Worm (Caenorhabditis elegans) whole organism, L3 larva: Measurements from ENCODE around the gene him-18.

Source experiments
- R02D3.7 ChIP-seq: fragments of 150-350 bp; optimal IDR thresholded peaks from 2 replicates; lab custom pipeline; 2014; ENCODE audit warnings: missing biosample characterization, missing genetic modification characterization
- ZK546.5 ChIP-seq: sonication (generic microtip); optimal IDR thresholded peaks from 2 replicates; lab custom pipeline; 2017; ENCODE audit warnings: missing biosample characterization, missing genetic modification characterization
- aly-2 ChIP-seq: fragments of 150-350 bp; optimal IDR thresholded peaks from 2 replicates; lab custom pipeline; 2014; ENCODE audit warnings: missing biosample characterization, missing genetic modification characterization
- ama-1 ChIP-seq: fragments of 150-350 bp; optimal IDR thresholded peaks from 2 replicates; lab custom pipeline; 2018
- ceh-16 ChIP-seq: sonication (generic microtip); optimal IDR thresholded peaks from 2 replicates; lab custom pipeline; 2017; ENCODE audit warnings: missing biosample characterization, missing genetic modification characterization
- ceh-28 ChIP-seq: fragments of 150-350 bp; optimal IDR thresholded peaks from 2 replicates; lab custom pipeline; 2014; ENCODE audit warnings: missing biosample characterization, missing genetic modification reagents, missing genetic modification characterization
- ceh-82 ChIP-seq: fragments of 150-350 bp; optimal IDR thresholded peaks from 2 replicates; lab custom pipeline; 2014; ENCODE audit warnings: missing biosample characterization, missing genetic modification characterization
- ceh-9 ChIP-seq: sonication (generic microtip); optimal IDR thresholded peaks from 2 replicates; lab custom pipeline; 2018; ENCODE audit warnings: missing biosample characterization, missing genetic modification characterization
- daf-12 ChIP-seq: fragments of 150-350 bp; optimal IDR thresholded peaks from 2 replicates; lab custom pipeline; 2014; ENCODE audit warnings: missing biosample characterization, missing genetic modification reagents, missing genetic modification characterization
- egl-27 ChIP-seq: sonication (generic microtip); optimal IDR thresholded peaks from 4 replicates; lab custom pipeline; 2017; ENCODE audit warnings: missing biosample characterization, missing genetic modification reagents, missing genetic modification characterization
- egl-5 ChIP-seq: fragments of 150-350 bp; optimal IDR thresholded peaks from 2 replicates; lab custom pipeline; 2017; ENCODE audit warnings: missing biosample characterization, missing genetic modification reagents, missing genetic modification characterization, inconsistent platforms
- elt-1 ChIP-seq: fragments of 150-350 bp; optimal IDR thresholded peaks from 2 replicates; lab custom pipeline; 2014; ENCODE audit warnings: missing biosample characterization, missing genetic modification characterization
- elt-2 ChIP-seq: sonication (generic microtip); optimal IDR thresholded peaks from 2 replicates; lab custom pipeline; 2016; ENCODE audit warnings: missing genetic modification reagents, mild to moderate bottlenecking, missing genetic modification characterization, missing compliant biosample characterization
- elt-3 ChIP-seq, 3 experiments: fragments of 150-350 bp in 1 of 3; sonication (generic microtip) in 2 of 3; optimal IDR thresholded peaks; 2 replicates in 2 of 3; 4 replicates in 1 of 3; lab custom pipeline; 2014 to 2017; ENCODE audit warnings: missing biosample characterization in 3 of 3, missing genetic modification characterization in 3 of 3
- eor-1 ChIP-seq, 2 experiments: fragments of 150-350 bp; optimal IDR thresholded peaks; 2 replicates each; lab custom pipeline; 2014 to 2018; ENCODE audit warnings: missing biosample characterization in 2 of 2, missing genetic modification characterization in 2 of 2
- fkh-10 ChIP-seq: sonication (generic microtip); optimal IDR thresholded peaks from 2 replicates; lab custom pipeline; 2017; ENCODE audit warnings: missing biosample characterization, missing genetic modification reagents, missing genetic modification characterization
- fkh-2 ChIP-seq: fragments of 150-350 bp; optimal IDR thresholded peaks from 2 replicates; lab custom pipeline; 2014; ENCODE audit warnings: missing biosample characterization, missing genetic modification reagents, missing genetic modification characterization
- fos-1 ChIP-seq: fragments of 150-350 bp; optimal IDR thresholded peaks from 2 replicates; lab custom pipeline; 2014; ENCODE audit warnings: missing biosample characterization, missing genetic modification characterization
- hmg-11 ChIP-seq: sonication (generic microtip); optimal IDR thresholded peaks from 2 replicates; lab custom pipeline; 2016; ENCODE audit warnings: missing genetic modification characterization, missing compliant biosample characterization
- jun-1 ChIP-seq: fragments of 150-350 bp; optimal IDR thresholded peaks from 2 replicates; lab custom pipeline; 2014; ENCODE audit warnings: missing biosample characterization, missing genetic modification reagents, missing genetic modification characterization
- lin-15B ChIP-seq: fragments of 150-350 bp; optimal IDR thresholded peaks from 2 replicates; lab custom pipeline; 2014; ENCODE audit warnings: missing biosample characterization, missing genetic modification characterization
- lin-39 ChIP-seq: fragments of 150-350 bp; optimal IDR thresholded peaks from 2 replicates; lab custom pipeline; 2018; ENCODE audit warnings: missing biosample characterization, missing genetic modification reagents, missing genetic modification characterization
- lsy-12 ChIP-seq: sonication (generic microtip); optimal IDR thresholded peaks from 2 replicates; lab custom pipeline; 2016; ENCODE audit warnings: mild to moderate bottlenecking, missing genetic modification characterization, missing compliant biosample characterization
- mdl-1 ChIP-seq: fragments of 150-350 bp; optimal IDR thresholded peaks from 2 replicates; lab custom pipeline; 2014; ENCODE audit warnings: missing biosample characterization, missing genetic modification characterization
- mml-1 ChIP-seq: fragments of 150-350 bp; sonication (generic microtip); optimal IDR thresholded peaks from 3 replicates; lab custom pipeline; 2014; ENCODE audit warnings: missing biosample characterization, missing genetic modification characterization
- nfya-1 ChIP-seq: sonication (generic microtip); optimal IDR thresholded peaks from 2 replicates; lab custom pipeline; 2017; ENCODE audit warnings: missing genetic modification characterization, mild to moderate bottlenecking, missing compliant biosample characterization, antibody characterized with exemption, moderate library complexity; ENCODE audit not compliant: insufficient read depth
- nhr-11 ChIP-seq: fragments of 150-350 bp; optimal IDR thresholded peaks from 2 replicates; lab custom pipeline; 2014; ENCODE audit warnings: missing biosample characterization, missing genetic modification characterization
- nhr-12 ChIP-seq: fragments of 150-350 bp; optimal IDR thresholded peaks from 2 replicates; lab custom pipeline; 2014; ENCODE audit warnings: missing biosample characterization, missing genetic modification characterization
- nhr-23 ChIP-seq: fragments of 150-350 bp; optimal IDR thresholded peaks from 2 replicates; lab custom pipeline; 2014; ENCODE audit warnings: missing biosample characterization, missing genetic modification reagents, missing genetic modification characterization
- nhr-237 ChIP-seq: fragments of 150-350 bp; optimal IDR thresholded peaks from 2 replicates; lab custom pipeline; 2014; ENCODE audit warnings: missing biosample characterization, missing genetic modification characterization
- nhr-25 ChIP-seq: sonication (generic microtip); optimal IDR thresholded peaks from 2 replicates; lab custom pipeline; 2017; ENCODE audit warnings: missing biosample characterization, missing genetic modification characterization
- nhr-28 ChIP-seq: fragments of 150-350 bp; optimal IDR thresholded peaks from 2 replicates; lab custom pipeline; 2014; ENCODE audit warnings: missing biosample characterization, missing genetic modification characterization
- nhr-43 ChIP-seq: sonication (generic microtip); optimal IDR thresholded peaks from 2 replicates; lab custom pipeline; 2016; ENCODE audit warnings: mild to moderate bottlenecking, missing genetic modification characterization, missing compliant biosample characterization; ENCODE audit not compliant: poor library complexity, severe bottlenecking
- nhr-67 ChIP-seq: fragments of 150-350 bp; optimal IDR thresholded peaks from 2 replicates; lab custom pipeline; 2014; ENCODE audit warnings: missing biosample characterization, missing genetic modification characterization
- nhr-76 ChIP-seq: fragments of 150-350 bp; sonication (generic microtip); optimal IDR thresholded peaks from 5 replicates; lab custom pipeline; 2014; ENCODE audit warnings: missing biosample characterization, missing genetic modification characterization
- nhr-77 ChIP-seq: fragments of 150-350 bp; optimal IDR thresholded peaks from 2 replicates; lab custom pipeline; 2014; ENCODE audit warnings: missing biosample characterization, missing genetic modification characterization
- pha-4 ChIP-seq: fragments of 150-350 bp; optimal IDR thresholded peaks from 2 replicates; lab custom pipeline; 2014; ENCODE audit warnings: missing biosample characterization, missing genetic modification reagents, missing genetic modification characterization
- pqm-1 ChIP-seq: fragments of 150-350 bp; optimal IDR thresholded peaks from 2 replicates; lab custom pipeline; 2017; ENCODE audit warnings: missing biosample characterization, missing genetic modification characterization, inconsistent platforms
- sea-2 ChIP-seq: fragments of 150-350 bp; sonication (generic microtip); optimal IDR thresholded peaks from 4 replicates; lab custom pipeline; 2014; ENCODE audit warnings: missing biosample characterization, missing genetic modification reagents, missing genetic modification characterization
- skn-1 ChIP-seq: fragments of 150-350 bp; optimal IDR thresholded peaks from 2 replicates; lab custom pipeline; 2014; ENCODE audit warnings: missing biosample characterization, missing genetic modification characterization
- snpc-4 ChIP-seq: fragments of 150-350 bp; optimal IDR thresholded peaks from 2 replicates; lab custom pipeline; 2014; ENCODE audit warnings: missing biosample characterization, missing genetic modification characterization
- tbx-2 ChIP-seq: sonication (generic microtip); optimal IDR thresholded peaks from 2 replicates; lab custom pipeline; 2016; ENCODE audit warnings: mild to moderate bottlenecking, missing genetic modification characterization, missing compliant biosample characterization
- unc-39 ChIP-seq: sonication (generic microtip); optimal IDR thresholded peaks from 4 replicates; lab custom pipeline; 2017; ENCODE audit warnings: missing biosample characterization, missing genetic modification characterization
- unc-62 ChIP-seq: fragments of 150-350 bp; sonication (generic microtip); optimal IDR thresholded peaks from 4 replicates; lab custom pipeline; 2014; ENCODE audit warnings: missing biosample characterization, missing genetic modification reagents, missing genetic modification characterization
- zag-1 ChIP-seq: fragments of 150-350 bp; optimal IDR thresholded peaks from 2 replicates; lab custom pipeline; 2014; ENCODE audit warnings: missing biosample characterization, missing genetic modification characterization
- ztf-11 ChIP-seq: fragments of 150-350 bp; optimal IDR thresholded peaks from 2 replicates; lab custom pipeline; 2014; ENCODE audit warnings: missing biosample characterization, missing genetic modification characterization
- ztf-4 ChIP-seq: fragments of 150-350 bp; optimal IDR thresholded peaks from 2 replicates; lab custom pipeline; 2014; ENCODE audit warnings: missing biosample characterization, missing genetic modification characterization

The him-18 gene

ce11 chrIII:4754001-4754561 lies 39.1 kb upstream of the him-18 start, which contains the start of the genes rps-0 and rbg-3:
Gene rps-0 (minus strand): TSS chrIII:4754051.
Gene rbg-3 (plus strand): TSS chrIII:4754424.
- peak; percentile 93 for TF ChIP-seq lin-39
- peak; percentile 92 for TF ChIP-seq nhr-25 (tag; lab: Kevin White, UChicago)
- peak; percentile 75 for TF ChIP-seq hmg-11 (tag; lab: Kevin White, UChicago)
- no peak for TF ChIP-seq eor-1 (tag; optimal IDR thresholded peaks at IDR 0.05; lab: Kevin White, UChicago)
- peak; percentile 69 for TF ChIP-seq pqm-1 (tag; lab: Kevin White, UChicago)
- TF ChIP-seq mml-1 = no peak
- peak; percentile 38 for TF ChIP-seq fkh-10 (GFP tag; lab: Kevin White, UChicago)
- no peak for TF ChIP-seq sea-2 (GFP tag; lab: Kevin White, UChicago)
- no peak for TF ChIP-seq nhr-76 (tag; lab: Kevin White, UChicago)
- peak; percentile 86 for TF ChIP-seq jun-1 (tag; lab: Kevin White, UChicago)
- no peak for TF ChIP-seq unc-39 (tag; lab: Kevin White, UChicago)
- TF ChIP-seq ZK546.5 (tag; lab: Kevin White, UChicago) = peak; percentile 29
- peak; percentile 63 for TF ChIP-seq elt-2 (tag; lab: Kevin White, UChicago)
- TF ChIP-seq pha-4 (tag; lab: Kevin White, UChicago) = peak; percentile 97
- TF ChIP-seq mdl-1 = no peak
- peak; percentile 46 for TF ChIP-seq nhr-77
- no peak for TF ChIP-seq ztf-11 (tag; lab: Kevin White, UChicago)
- TF ChIP-seq ama-1 (lab: Kevin White, UChicago) = peak; percentile 41
- TF ChIP-seq lsy-12 (tag; lab: Kevin White, UChicago) = peak; percentile 86
- TF ChIP-seq nhr-43 (tag; lab: Kevin White, UChicago) = peak; percentile 82
- TF ChIP-seq elt-3 (tag; optimal IDR thresholded peaks at IDR 0.05; lab: Kevin White, UChicago) = peak in 1 of 3 experiments; percentile 23
- no peak for TF ChIP-seq ceh-9 (tag; lab: Kevin White, UChicago)
- peak; percentile 62 for TF ChIP-seq skn-1 (tag; lab: Kevin White, UChicago)
- no peak for TF ChIP-seq ceh-16 (tag; lab: Kevin White, UChicago)
- peak; percentile 53 for TF ChIP-seq unc-62
- peak; percentile 85 for TF ChIP-seq egl-5 (tag; lab: Kevin White, UChicago)
- TF ChIP-seq aly-2 (tag; lab: Kevin White, UChicago) = no peak
- no peak for TF ChIP-seq ceh-82
- TF ChIP-seq fos-1 = no peak
- peak; percentile 97 for TF ChIP-seq lin-15B (tag; lab: Kevin White, UChicago)
- TF ChIP-seq fkh-2 (tag; lab: Kevin White, UChicago) = no peak
- TF ChIP-seq ztf-4 (tag; lab: Kevin White, UChicago) = no peak
- peak; percentile 81 for TF ChIP-seq ceh-28
- peak; percentile 99 for TF ChIP-seq R02D3.7
- peak; percentile 27 for TF ChIP-seq elt-1 (tag; lab: Kevin White, UChicago)
- peak; percentile 66 for TF ChIP-seq tbx-2 (tag; lab: Kevin White, UChicago)
- peak; percentile 51 for TF ChIP-seq egl-27 (tag; lab: Kevin White, UChicago)
- no peak for TF ChIP-seq nhr-12
- peak; percentile 96 for TF ChIP-seq nfya-1 (tag; lab: Kevin White, UChicago)
- TF ChIP-seq nhr-67 (tag; lab: Kevin White, UChicago) = no peak
- peak; percentile 64 for TF ChIP-seq nhr-11
- TF ChIP-seq snpc-4 (tag; lab: Kevin White, UChicago) = peak; percentile 84
- no peak for TF ChIP-seq daf-12 (tag; lab: Kevin White, UChicago)
- peak; percentile 96 for TF ChIP-seq nhr-23 (tag; lab: Kevin White, UChicago)
- no peak for TF ChIP-seq nhr-237 (tag; lab: Kevin White, UChicago)
- no peak for TF ChIP-seq nhr-28 (tag; lab: Kevin White, UChicago)
- peak; percentile 13 for TF ChIP-seq zag-1 (tag; lab: Kevin White, UChicago)
